Worm (Caenorhabditis elegans): ENCODE data around the gene efhd-1.

DNA sequence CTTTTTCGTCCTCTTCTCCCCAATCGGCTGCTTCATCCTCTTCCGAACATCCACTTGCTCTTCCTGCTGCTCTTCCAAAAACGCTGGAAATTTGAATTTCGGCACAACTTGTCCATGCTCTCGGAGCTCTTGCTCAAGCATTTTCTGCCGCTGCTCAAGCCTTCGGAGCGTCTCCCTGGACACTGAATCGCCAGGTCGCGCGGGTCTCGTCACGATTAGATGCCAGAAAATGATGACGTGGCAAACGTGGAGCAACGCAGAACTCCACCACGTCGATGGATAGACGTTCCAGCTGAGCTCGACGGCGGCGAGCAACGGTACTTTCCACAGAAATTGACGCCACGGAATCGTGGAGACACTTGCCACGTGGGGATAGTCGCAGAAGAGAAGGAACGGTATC, 49.4 kb upstream of the efhd-1 start:
- no peak for TF ChIP-seq dpl-1 (GFP tag; optimal IDR thresholded peaks at IDR 0.05)
- no peak for TF ChIP-seq ztf-26 (tag; optimal IDR thresholded peaks at IDR 0.05)
- TF ChIP-seq nfya-1 (tag; optimal IDR thresholded peaks at IDR 0.05; ENCODE audit: borderline replicate concordance, insufficient read depth), result no peak
- TF ChIP-seq lir-1 (GFP tag; conservative IDR thresholded peaks at IDR 0.05), result no peak
- TF ChIP-seq F57A8.1 (GFP tag; optimal IDR thresholded peaks at IDR 0.05), result no peak
- TF ChIP-seq atf-7 (tag; optimal IDR thresholded peaks at IDR 0.05), result no peak
- no peak for TF ChIP-seq zim-3 (tag; optimal IDR thresholded peaks at IDR 0.05)
- no peak for TF ChIP-seq snpc-1.3 (tag; optimal IDR thresholded peaks at IDR 0.05; ENCODE audit: insufficient read depth)

All from whole organism, young adult.